Worm (Caenorhabditis elegans) whole organism, L3 larva: Measurements from ENCODE around the gene cyp-33C6.
A peak's percentile ranks its signal among the peaks of the same experiment; 100 is the strongest.

Source experiments
- ZK546.5 ChIP-seq: sonication (generic microtip); optimal IDR thresholded peaks from 2 replicates; lab custom pipeline; 2017; ENCODE audit warnings: missing biosample characterization, missing genetic modification characterization
- ceh-16 ChIP-seq: sonication (generic microtip); optimal IDR thresholded peaks from 2 replicates; lab custom pipeline; 2017; ENCODE audit warnings: missing biosample characterization, missing genetic modification characterization
- ceh-28 ChIP-seq: fragments of 150-350 bp; optimal IDR thresholded peaks from 2 replicates; lab custom pipeline; 2014; ENCODE audit warnings: missing biosample characterization, missing genetic modification reagents, missing genetic modification characterization
- ceh-82 ChIP-seq: fragments of 150-350 bp; optimal IDR thresholded peaks from 2 replicates; lab custom pipeline; 2014; ENCODE audit warnings: missing biosample characterization, missing genetic modification characterization
- ceh-9 ChIP-seq: sonication (generic microtip); optimal IDR thresholded peaks from 2 replicates; lab custom pipeline; 2018; ENCODE audit warnings: missing biosample characterization, missing genetic modification characterization
- daf-12 ChIP-seq: fragments of 150-350 bp; optimal IDR thresholded peaks from 2 replicates; lab custom pipeline; 2014; ENCODE audit warnings: missing biosample characterization, missing genetic modification reagents, missing genetic modification characterization
- egl-27 ChIP-seq: sonication (generic microtip); optimal IDR thresholded peaks from 4 replicates; lab custom pipeline; 2017; ENCODE audit warnings: missing biosample characterization, missing genetic modification reagents, missing genetic modification characterization
- egl-5 ChIP-seq: fragments of 150-350 bp; optimal IDR thresholded peaks from 2 replicates; lab custom pipeline; 2017; ENCODE audit warnings: missing biosample characterization, missing genetic modification reagents, missing genetic modification characterization, inconsistent platforms
- elt-1 ChIP-seq: fragments of 150-350 bp; optimal IDR thresholded peaks from 2 replicates; lab custom pipeline; 2014; ENCODE audit warnings: missing biosample characterization, missing genetic modification characterization
- elt-2 ChIP-seq: sonication (generic microtip); optimal IDR thresholded peaks from 2 replicates; lab custom pipeline; 2016; ENCODE audit warnings: missing genetic modification reagents, mild to moderate bottlenecking, missing genetic modification characterization, missing compliant biosample characterization
- elt-3 ChIP-seq, 3 experiments: fragments of 150-350 bp in 1 of 3; sonication (generic microtip) in 2 of 3; optimal IDR thresholded peaks; 2 replicates in 2 of 3; 4 replicates in 1 of 3; lab custom pipeline; 2014 to 2017; ENCODE audit warnings: missing biosample characterization in 3 of 3, missing genetic modification characterization in 3 of 3
- eor-1 ChIP-seq, 2 experiments: fragments of 150-350 bp; optimal IDR thresholded peaks; 2 replicates each; lab custom pipeline; 2014 to 2018; ENCODE audit warnings: missing biosample characterization in 2 of 2, missing genetic modification characterization in 2 of 2
- fkh-10 ChIP-seq: sonication (generic microtip); optimal IDR thresholded peaks from 2 replicates; lab custom pipeline; 2017; ENCODE audit warnings: missing biosample characterization, missing genetic modification reagents, missing genetic modification characterization
- fos-1 ChIP-seq: fragments of 150-350 bp; optimal IDR thresholded peaks from 2 replicates; lab custom pipeline; 2014; ENCODE audit warnings: missing biosample characterization, missing genetic modification characterization
- hmg-11 ChIP-seq: sonication (generic microtip); optimal IDR thresholded peaks from 2 replicates; lab custom pipeline; 2016; ENCODE audit warnings: missing genetic modification characterization, missing compliant biosample characterization
- jun-1 ChIP-seq: fragments of 150-350 bp; optimal IDR thresholded peaks from 2 replicates; lab custom pipeline; 2014; ENCODE audit warnings: missing biosample characterization, missing genetic modification reagents, missing genetic modification characterization
- lin-15B ChIP-seq: fragments of 150-350 bp; optimal IDR thresholded peaks from 2 replicates; lab custom pipeline; 2014; ENCODE audit warnings: missing biosample characterization, missing genetic modification characterization
- lsy-12 ChIP-seq: sonication (generic microtip); optimal IDR thresholded peaks from 2 replicates; lab custom pipeline; 2016; ENCODE audit warnings: mild to moderate bottlenecking, missing genetic modification characterization, missing compliant biosample characterization
- mdl-1 ChIP-seq: fragments of 150-350 bp; optimal IDR thresholded peaks from 2 replicates; lab custom pipeline; 2014; ENCODE audit warnings: missing biosample characterization, missing genetic modification characterization
- mml-1 ChIP-seq: fragments of 150-350 bp; sonication (generic microtip); optimal IDR thresholded peaks from 3 replicates; lab custom pipeline; 2014; ENCODE audit warnings: missing biosample characterization, missing genetic modification characterization
- nfya-1 ChIP-seq: sonication (generic microtip); optimal IDR thresholded peaks from 2 replicates; lab custom pipeline; 2017; ENCODE audit warnings: missing genetic modification characterization, mild to moderate bottlenecking, missing compliant biosample characterization, antibody characterized with exemption, moderate library complexity; ENCODE audit not compliant: insufficient read depth
- nhr-11 ChIP-seq: fragments of 150-350 bp; optimal IDR thresholded peaks from 2 replicates; lab custom pipeline; 2014; ENCODE audit warnings: missing biosample characterization, missing genetic modification characterization
- nhr-12 ChIP-seq: fragments of 150-350 bp; optimal IDR thresholded peaks from 2 replicates; lab custom pipeline; 2014; ENCODE audit warnings: missing biosample characterization, missing genetic modification characterization
- nhr-237 ChIP-seq: fragments of 150-350 bp; optimal IDR thresholded peaks from 2 replicates; lab custom pipeline; 2014; ENCODE audit warnings: missing biosample characterization, missing genetic modification characterization
- nhr-25 ChIP-seq: sonication (generic microtip); optimal IDR thresholded peaks from 2 replicates; lab custom pipeline; 2017; ENCODE audit warnings: missing biosample characterization, missing genetic modification characterization
- nhr-67 ChIP-seq: fragments of 150-350 bp; optimal IDR thresholded peaks from 2 replicates; lab custom pipeline; 2014; ENCODE audit warnings: missing biosample characterization, missing genetic modification characterization
- nhr-76 ChIP-seq: fragments of 150-350 bp; sonication (generic microtip); optimal IDR thresholded peaks from 5 replicates; lab custom pipeline; 2014; ENCODE audit warnings: missing biosample characterization, missing genetic modification characterization
- nhr-77 ChIP-seq: fragments of 150-350 bp; optimal IDR thresholded peaks from 2 replicates; lab custom pipeline; 2014; ENCODE audit warnings: missing biosample characterization, missing genetic modification characterization
- pha-4 ChIP-seq: fragments of 150-350 bp; optimal IDR thresholded peaks from 2 replicates; lab custom pipeline; 2014; ENCODE audit warnings: missing biosample characterization, missing genetic modification reagents, missing genetic modification characterization
- pqm-1 ChIP-seq: fragments of 150-350 bp; optimal IDR thresholded peaks from 2 replicates; lab custom pipeline; 2017; ENCODE audit warnings: missing biosample characterization, missing genetic modification characterization, inconsistent platforms
- sea-2 ChIP-seq: fragments of 150-350 bp; sonication (generic microtip); optimal IDR thresholded peaks from 4 replicates; lab custom pipeline; 2014; ENCODE audit warnings: missing biosample characterization, missing genetic modification reagents, missing genetic modification characterization
- skn-1 ChIP-seq: fragments of 150-350 bp; optimal IDR thresholded peaks from 2 replicates; lab custom pipeline; 2014; ENCODE audit warnings: missing biosample characterization, missing genetic modification characterization
- snpc-4 ChIP-seq: fragments of 150-350 bp; optimal IDR thresholded peaks from 2 replicates; lab custom pipeline; 2014; ENCODE audit warnings: missing biosample characterization, missing genetic modification characterization
- tbx-2 ChIP-seq: sonication (generic microtip); optimal IDR thresholded peaks from 2 replicates; lab custom pipeline; 2016; ENCODE audit warnings: mild to moderate bottlenecking, missing genetic modification characterization, missing compliant biosample characterization
- unc-39 ChIP-seq: sonication (generic microtip); optimal IDR thresholded peaks from 4 replicates; lab custom pipeline; 2017; ENCODE audit warnings: missing biosample characterization, missing genetic modification characterization
- zag-1 ChIP-seq: fragments of 150-350 bp; optimal IDR thresholded peaks from 2 replicates; lab custom pipeline; 2014; ENCODE audit warnings: missing biosample characterization, missing genetic modification characterization
- ztf-11 ChIP-seq: fragments of 150-350 bp; optimal IDR thresholded peaks from 2 replicates; lab custom pipeline; 2014; ENCODE audit warnings: missing biosample characterization, missing genetic modification characterization

cyp-33C6 gene

DNA sequence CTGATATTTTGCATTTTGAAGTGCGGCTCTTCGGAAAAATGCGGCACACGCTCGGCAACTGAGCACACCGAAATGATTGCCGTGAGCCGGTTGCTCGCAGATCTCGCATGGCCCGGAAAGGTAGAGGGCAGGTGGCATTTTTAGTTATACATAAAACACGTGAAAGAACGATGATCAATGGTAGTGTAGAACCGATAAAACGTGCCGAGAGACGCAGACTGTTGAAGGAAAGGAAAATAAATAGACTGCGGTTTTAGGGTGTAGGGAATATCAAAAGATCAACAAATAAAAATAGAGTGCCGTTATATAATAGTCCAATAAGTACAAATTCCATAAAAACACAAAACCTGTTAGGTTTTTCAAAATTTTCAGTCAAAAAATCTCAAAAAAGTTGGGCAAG lies 37.3 kb downstream of the cyp-33C6 start, which contains the start of gene nhr-133:
Gene nhr-133, minus strand, starts transcription at position 183 of the 400 bp plus-strand sequence.
- TF ChIP-seq nhr-76 (tag; lab: Kevin White, UChicago) (no peak), pha-4 (tag; lab: Kevin White, UChicago) (peak; percentile 73), hmg-11 (tag; lab: Kevin White, UChicago) (no peak), egl-27 (tag; lab: Kevin White, UChicago) (no peak), ceh-82 (tag; lab: Kevin White, UChicago) (no peak), mdl-1 (tag; lab: Kevin White, UChicago) (no peak), fkh-10 (GFP tag; lab: Kevin White, UChicago) (no peak), mml-1 (no peak), elt-2 (tag; lab: Kevin White, UChicago) (peak; percentile 38), ceh-16 (tag; lab: Kevin White, UChicago) (no peak), nhr-12 (tag; lab: Kevin White, UChicago) (no peak), elt-1 (no peak), jun-1 (tag; lab: Kevin White, UChicago) (no peak), unc-39 (no peak), ceh-28 (no peak), ztf-11 (no peak)

DNA sequence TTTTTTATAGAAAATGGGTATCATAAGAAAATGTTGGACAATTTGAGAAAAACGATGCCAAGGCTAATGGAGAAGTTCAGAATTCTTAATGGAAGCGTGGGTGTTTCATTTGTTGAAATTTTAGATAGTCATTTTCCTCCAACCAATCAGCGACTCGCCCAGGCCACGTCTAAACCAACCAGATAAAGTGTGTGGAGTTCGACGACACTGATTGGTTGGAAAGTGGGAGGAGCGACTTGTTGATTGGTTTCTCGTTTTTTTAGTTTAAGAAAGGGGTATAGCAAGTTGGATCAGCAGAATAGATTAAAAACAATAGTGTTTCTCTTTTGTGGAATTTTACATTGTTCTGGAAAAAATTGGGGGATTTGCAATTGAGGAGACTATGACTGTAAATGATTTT lies 41.7 kb downstream of the cyp-33C6 start:
- TF ChIP-seq nfya-1 (tag; lab: Kevin White, UChicago) (peak; percentile 84), tbx-2 (tag; lab: Kevin White, UChicago) (no peak), egl-27 (tag; lab: Kevin White, UChicago) (no peak)

DNA sequence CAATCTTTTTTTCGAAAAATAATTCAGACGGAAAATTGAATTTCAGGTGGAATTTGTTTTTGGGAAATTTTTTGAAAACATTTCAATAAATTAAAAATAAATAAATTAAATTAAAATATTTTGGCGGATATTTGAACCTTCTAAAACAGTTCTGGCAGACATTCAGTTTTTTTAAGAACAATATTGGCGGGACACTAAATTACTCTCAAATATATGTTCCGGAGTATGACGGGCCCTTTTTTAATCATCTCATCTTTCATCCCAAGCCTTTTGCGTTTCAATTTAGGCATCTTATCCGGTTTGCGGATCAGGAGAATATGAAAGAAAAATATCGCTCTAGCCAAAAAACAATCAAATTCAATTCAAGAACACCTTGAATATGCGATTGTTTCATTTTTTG lies 42.4 kb downstream of the cyp-33C6 start, which contains the start of gene svh-11:
Gene svh-11, plus strand, starts transcription at position 301 of the 400 bp plus-strand sequence.
- TF ChIP-seq fos-1 (no peak), nhr-237 (tag; lab: Kevin White, UChicago) (no peak), elt-1 (no peak), skn-1 (tag; lab: Kevin White, UChicago) (no peak), lin-15B (no peak), nhr-11 (tag; lab: Kevin White, UChicago) (no peak), ceh-16 (tag; lab: Kevin White, UChicago) (no peak), zag-1 (tag; lab: Kevin White, UChicago) (no peak), lsy-12 (no peak), sea-2 (GFP tag; lab: Kevin White, UChicago) (no peak), hmg-11 (tag; lab: Kevin White, UChicago) (no peak), ceh-9 (tag; lab: Kevin White, UChicago) (no peak), nhr-12 (tag; lab: Kevin White, UChicago) (no peak), ZK546.5 (tag; lab: Kevin White, UChicago) (no peak), pqm-1 (tag; lab: Kevin White, UChicago) (no peak), mdl-1 (tag; lab: Kevin White, UChicago) (no peak), eor-1 (tag; optimal IDR thresholded peaks at IDR 0.05; lab: Kevin White, UChicago) (no peak), egl-5 (tag; lab: Kevin White, UChicago) (no peak), nhr-77 (no peak), daf-12 (no peak)

DNA sequence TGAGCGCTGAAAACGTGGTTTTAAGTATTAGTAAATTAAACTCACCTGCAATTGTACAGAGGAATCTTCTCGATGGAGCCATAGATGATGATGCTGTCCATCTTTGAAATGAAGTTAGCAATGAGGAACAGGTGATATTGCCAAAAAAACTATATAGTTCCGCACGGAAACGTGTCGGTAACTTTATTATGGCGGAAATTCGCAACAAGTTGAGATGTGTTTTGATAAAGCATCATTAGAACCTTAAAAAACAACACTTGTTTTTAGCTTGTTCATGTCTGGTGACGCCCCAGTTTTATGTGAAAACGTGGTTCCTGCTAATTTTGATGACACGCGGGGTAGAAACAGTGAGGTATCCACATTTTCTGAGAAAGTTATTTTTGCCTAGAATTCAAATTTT lies 43.0 kb downstream of the cyp-33C6 start, which contains the start of gene srt-40:
Gene srt-40, minus strand, starts transcription at position 101 of the 400 bp plus-strand sequence.
- TF ChIP-seq nhr-25 (tag; lab: Kevin White, UChicago) = no peak
- TF ChIP-seq tbx-2 (tag; lab: Kevin White, UChicago) = no peak
- TF ChIP-seq pha-4 (tag; lab: Kevin White, UChicago) = no peak
- no peak for TF ChIP-seq egl-5 (tag; lab: Kevin White, UChicago)

DNA sequence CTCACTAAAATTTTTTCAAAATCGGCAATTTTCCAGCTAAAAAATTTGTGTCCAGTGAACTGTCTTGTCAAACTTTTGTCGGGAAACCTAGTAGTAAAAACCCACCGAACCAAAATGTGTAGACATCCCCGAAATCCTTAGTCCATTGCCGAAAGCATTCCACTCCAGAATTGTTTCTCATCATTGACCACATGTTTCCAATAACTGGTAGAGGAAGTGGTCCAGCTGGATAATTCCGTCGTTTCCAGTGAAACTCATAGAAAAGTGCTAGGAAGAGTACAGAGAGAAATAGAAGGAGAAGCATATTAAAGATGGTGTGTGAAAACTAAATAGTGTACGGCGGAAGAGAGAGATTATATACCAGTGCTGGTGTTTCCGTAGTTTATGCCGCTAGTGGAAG lies 45.1 kb downstream of the cyp-33C6 start, which contains the start of gene cyp-33C12:
Gene cyp-33C12, minus strand, starts transcription at position 321 of the 400 bp plus-strand sequence.
- TF ChIP-seq ceh-16 (tag; lab: Kevin White, UChicago) (no peak), jun-1 (tag; lab: Kevin White, UChicago) (no peak), sea-2 (GFP tag; lab: Kevin White, UChicago) (no peak), unc-39 (no peak), nhr-67 (tag; lab: Kevin White, UChicago) (no peak), ceh-9 (tag; lab: Kevin White, UChicago) (no peak), elt-2 (tag; lab: Kevin White, UChicago) (no peak), nhr-77 (no peak), snpc-4 (no peak), lin-15B (no peak), elt-3 (tag; optimal IDR thresholded peaks at IDR 0.05; lab: Kevin White, UChicago) (no peak)
